Fruit fly (Drosophila melanogaster) S2 (cell line): Measurements from ENCODE around the gene Smg6.

Experiments used
- CG8478 ChIP-seq: fragments of >200 bp; optimal IDR thresholded peaks from 2 replicates; lab custom pipeline; 2018
- CTCF ChIP-seq, 2 experiments: fragments of >200 bp; optimal IDR thresholded peaks; 2 replicates each; lab custom pipeline; 2018

DNA sequence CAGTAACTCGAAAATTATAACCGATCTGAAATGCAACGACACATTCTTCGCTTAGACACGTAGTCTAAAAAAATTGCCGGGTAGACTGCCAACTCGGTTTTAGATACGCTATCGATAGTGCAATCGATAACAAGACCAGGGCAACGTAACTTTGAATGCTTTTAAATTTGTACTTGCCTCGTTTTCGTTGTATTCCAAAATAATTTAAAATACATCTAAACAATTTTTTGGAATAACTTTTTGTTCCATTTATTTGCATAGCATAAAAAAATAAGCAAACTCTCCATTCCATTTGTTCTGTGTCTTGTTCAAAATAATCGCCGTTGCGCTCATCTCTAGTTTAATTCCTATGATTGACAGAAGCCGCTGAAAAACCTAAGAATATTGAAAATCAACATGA lies 36.3 kb upstream of the Smg6 start, which contains the start of the genes Stt3B and CG11839:
- no peak for TF ChIP-seq CTCF (optimal IDR thresholded peaks at IDR 0.05; lab: Kevin White, UChicago)
- TF ChIP-seq CG8478 (lab: Kevin White, UChicago): no peak
